Worm (Caenorhabditis elegans): ENCODE measurements around the gene fipr-11.

The fipr-11 gene

DNA sequence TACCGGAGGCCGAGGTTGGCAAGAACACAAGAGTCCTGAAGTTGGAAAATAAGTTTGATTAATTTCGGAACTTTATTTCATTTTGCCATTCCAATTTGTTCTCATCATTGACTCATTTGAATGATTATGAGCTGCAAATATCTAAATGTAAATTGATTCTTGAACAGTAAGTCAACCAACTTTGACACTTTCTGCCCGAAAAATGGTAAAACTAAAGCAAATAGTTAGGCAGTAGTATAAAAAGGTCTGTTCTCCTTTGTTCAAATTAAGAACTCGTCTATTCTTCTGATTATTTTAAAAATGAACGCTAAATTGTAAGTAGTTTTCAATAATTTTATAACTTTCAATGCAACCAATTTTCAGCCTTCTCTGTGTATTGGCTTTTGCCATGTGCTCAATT lies 37.0 kb upstream of the fipr-11 start, which contains the start of gene fipr-12:
fipr-12 (plus strand) TSS at position 301 of the 400 bp plus-strand sequence.
- TF ChIP-seq unc-62 (GFP tag; optimal IDR thresholded peaks at IDR 0.05) (no peak), ZK546.5 (tag; optimal IDR thresholded peaks at IDR 0.05) (no peak), fkh-2 (tag; optimal IDR thresholded peaks at IDR 0.05) (no peak), nhr-12 (tag; optimal IDR thresholded peaks at IDR 0.05) (no peak), nhr-11 (tag; optimal IDR thresholded peaks at IDR 0.05) (no peak), jun-1 (tag; optimal IDR thresholded peaks at IDR 0.05) (no peak), R02D3.7 (tag; optimal IDR thresholded peaks at IDR 0.05) (no peak), sea-2 (GFP tag; optimal IDR thresholded peaks at IDR 0.05) (no peak), ceh-82 (tag; optimal IDR thresholded peaks at IDR 0.05) (no peak), skn-1 (tag; optimal IDR thresholded peaks at IDR 0.05) (no peak), hmg-11 (tag; optimal IDR thresholded peaks at IDR 0.05) (no peak), nhr-23 (tag; optimal IDR thresholded peaks at IDR 0.05) (no peak), elt-1 (tag; optimal IDR thresholded peaks at IDR 0.05) (no peak), tbx-2 (tag; optimal IDR thresholded peaks at IDR 0.05) (no peak)

DNA sequence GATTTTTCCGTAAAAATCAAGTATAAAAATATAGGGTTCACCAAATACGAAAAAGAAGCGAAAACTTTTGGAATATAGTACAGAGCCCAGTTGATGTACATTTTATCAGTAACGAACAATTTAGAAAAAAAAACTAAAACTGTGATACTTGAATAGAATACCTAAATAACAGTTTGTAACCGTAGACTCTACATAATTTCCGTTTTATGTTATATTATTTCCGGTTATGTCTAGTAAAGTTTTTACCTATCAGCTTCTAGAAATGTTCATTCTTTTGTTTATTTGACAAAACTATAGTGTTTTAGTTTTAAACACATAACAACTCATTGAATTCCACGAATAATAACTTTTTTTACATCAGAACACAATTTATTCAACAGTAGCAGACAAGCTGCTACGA lies 31.4 kb upstream of the fipr-11 start, which contains the start of gene srj-33:
srj-33 (minus strand) TSS at position 101 of the 400 bp plus-strand sequence.
- TF ChIP-seq snpc-4 (tag; optimal IDR thresholded peaks at IDR 0.05) (no peak), unc-39 (tag; optimal IDR thresholded peaks at IDR 0.05) (no peak), ama-1 (optimal IDR thresholded peaks at IDR 0.05) (no peak), fkh-10 (GFP tag; optimal IDR thresholded peaks at IDR 0.05) (no peak), R02D3.7 (tag; optimal IDR thresholded peaks at IDR 0.05) (no peak), elt-2 (tag; optimal IDR thresholded peaks at IDR 0.05) (no peak), nhr-43 (tag; optimal IDR thresholded peaks at IDR 0.05; ENCODE audit: poor library complexity, severe bottlenecking) (no peak), jun-1 (tag; optimal IDR thresholded peaks at IDR 0.05) (no peak), hmg-11 (tag; optimal IDR thresholded peaks at IDR 0.05) (no peak), ceh-82 (tag; optimal IDR thresholded peaks at IDR 0.05) (no peak), ztf-4 (tag; optimal IDR thresholded peaks at IDR 0.05) (no peak), unc-62 (GFP tag; optimal IDR thresholded peaks at IDR 0.05) (no peak), ZK546.5 (tag; optimal IDR thresholded peaks at IDR 0.05) (no peak), elt-3 (tag; optimal IDR thresholded peaks at IDR 0.05) (no peak), fkh-2 (tag; optimal IDR thresholded peaks at IDR 0.05) (no peak), nhr-76 (tag; optimal IDR thresholded peaks at IDR 0.05) (no peak), mdl-1 (tag; optimal IDR thresholded peaks at IDR 0.05) (no peak), nfya-1 (tag; optimal IDR thresholded peaks at IDR 0.05; ENCODE audit: insufficient read depth) (no peak)

DNA sequence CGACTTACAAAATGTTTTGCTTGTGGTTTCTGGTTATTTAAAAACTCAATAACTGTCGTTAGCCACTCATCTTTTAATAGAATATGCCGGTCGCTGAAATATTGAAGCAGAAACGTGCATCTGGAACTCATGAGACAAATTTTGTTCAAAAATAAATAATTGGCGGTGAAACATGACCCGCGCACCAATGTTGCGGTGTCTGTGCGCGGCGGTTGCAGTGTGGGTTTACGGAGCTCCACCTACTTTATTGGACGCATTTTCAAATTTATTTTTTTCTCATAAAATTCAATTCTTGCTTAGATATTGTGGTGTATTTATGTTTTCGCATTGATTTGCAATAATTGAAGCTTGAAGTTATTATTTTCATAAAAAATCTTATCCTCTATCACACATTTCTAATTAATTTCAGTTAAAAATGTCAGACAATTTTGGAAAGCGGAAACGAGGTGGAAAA lies 24.6 kb upstream of the fipr-11 start, which contains the start of the genes rmh-2 and suds-3:
rmh-2 (minus strand) TSS at position 164 of the 454 bp plus-strand sequence.
suds-3 (plus strand) TSS at position 404 of the 454 bp plus-strand sequence.
- TF ChIP-seq pha-4 (tag; optimal IDR thresholded peaks at IDR 0.05) (peak; percentile 51), nfya-1 (tag; optimal IDR thresholded peaks at IDR 0.05; ENCODE audit: insufficient read depth) (peak; percentile 78), lin-15B (tag; optimal IDR thresholded peaks at IDR 0.05) (peak; percentile 71), nhr-237 (tag; optimal IDR thresholded peaks at IDR 0.05) (no peak), R02D3.7 (tag; optimal IDR thresholded peaks at IDR 0.05) (peak; percentile 92), elt-2 (tag; optimal IDR thresholded peaks at IDR 0.05) (peak; percentile 18), lin-39 (tag; optimal IDR thresholded peaks at IDR 0.05) (peak; percentile 1), elt-1 (tag; optimal IDR thresholded peaks at IDR 0.05) (no peak)

DNA sequence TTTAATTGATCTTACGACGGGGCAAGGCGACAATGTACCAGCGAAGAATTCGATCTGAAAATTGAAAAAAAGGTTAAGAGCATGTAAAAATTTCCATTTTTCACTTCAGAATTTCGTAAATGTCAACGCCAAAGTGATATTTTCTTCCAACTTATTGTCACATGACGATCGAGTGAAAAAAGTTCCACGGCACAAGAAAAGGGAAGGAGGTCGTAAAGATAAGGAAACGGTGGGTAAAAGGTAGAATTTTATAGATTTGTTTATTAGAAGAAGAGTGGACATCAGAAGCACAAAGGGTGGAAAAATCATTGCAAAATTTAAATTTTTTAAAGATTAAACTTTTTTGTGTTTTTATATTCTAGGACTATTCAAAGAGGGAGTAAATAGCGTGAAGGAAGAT lies 21.9 kb upstream of the fipr-11 start:
- no peak for TF ChIP-seq daf-12 (tag; optimal IDR thresholded peaks at IDR 0.05)
- TF ChIP-seq lin-39 (tag; optimal IDR thresholded peaks at IDR 0.05) = no peak
- peak; percentile 36 for TF ChIP-seq pha-4 (tag; optimal IDR thresholded peaks at IDR 0.05)
- TF ChIP-seq nhr-23 (tag; optimal IDR thresholded peaks at IDR 0.05) = no peak
- peak; percentile 87 for TF ChIP-seq elt-2 (tag; optimal IDR thresholded peaks at IDR 0.05)
- no peak for TF ChIP-seq lin-15B (tag; optimal IDR thresholded peaks at IDR 0.05)
- TF ChIP-seq skn-1 (tag; optimal IDR thresholded peaks at IDR 0.05) = no peak
- TF ChIP-seq ceh-28 (tag; optimal IDR thresholded peaks at IDR 0.05) = no peak
- TF ChIP-seq ama-1 (optimal IDR thresholded peaks at IDR 0.05) = no peak
- TF ChIP-seq zag-1 (tag; optimal IDR thresholded peaks at IDR 0.05) = no peak
- TF ChIP-seq aly-2 (tag; optimal IDR thresholded peaks at IDR 0.05) = no peak
- TF ChIP-seq unc-62 (GFP tag; optimal IDR thresholded peaks at IDR 0.05) = no peak
- no peak for TF ChIP-seq ztf-11 (tag; optimal IDR thresholded peaks at IDR 0.05)
- no peak for TF ChIP-seq tbx-2 (tag; optimal IDR thresholded peaks at IDR 0.05)
- TF ChIP-seq nhr-28 (tag; optimal IDR thresholded peaks at IDR 0.05) = no peak
- no peak for TF ChIP-seq eor-1 (tag; optimal IDR thresholded peaks at IDR 0.05)
- no peak for TF ChIP-seq unc-39 (tag; optimal IDR thresholded peaks at IDR 0.05)
- TF ChIP-seq ceh-82 (tag; optimal IDR thresholded peaks at IDR 0.05) = no peak
- TF ChIP-seq pqm-1 (tag; optimal IDR thresholded peaks at IDR 0.05) = peak; percentile 63
- TF ChIP-seq nhr-237 (tag; optimal IDR thresholded peaks at IDR 0.05) = no peak
- TF ChIP-seq sea-2 (GFP tag; optimal IDR thresholded peaks at IDR 0.05) = no peak
- no peak for TF ChIP-seq fkh-2 (tag; optimal IDR thresholded peaks at IDR 0.05)
- no peak for TF ChIP-seq hmg-11 (tag; optimal IDR thresholded peaks at IDR 0.05)
- no peak for TF ChIP-seq mdl-1 (tag; optimal IDR thresholded peaks at IDR 0.05)
- TF ChIP-seq fos-1 (tag; optimal IDR thresholded peaks at IDR 0.05) = no peak
- TF ChIP-seq snpc-4 (tag; optimal IDR thresholded peaks at IDR 0.05) = no peak
- no peak for TF ChIP-seq nhr-43 (tag; optimal IDR thresholded peaks at IDR 0.05; ENCODE audit: poor library complexity, severe bottlenecking)
- no peak for TF ChIP-seq elt-1 (tag; optimal IDR thresholded peaks at IDR 0.05)
- peak; percentile 16 for TF ChIP-seq jun-1 (tag; optimal IDR thresholded peaks at IDR 0.05)

All from whole organism, L3 larva.